Worm (Caenorhabditis elegans): Measurements from ENCODE around the gene D2023.3.

The D2023.3 gene

ce11 chrV:11769646-11770045 is 42.2 kb downstream of the D2023.3 start:
- TF ChIP-seq fos-1 (tag; optimal IDR thresholded peaks at IDR 0.05), result no peak
- no peak for TF ChIP-seq nhr-28 (tag; optimal IDR thresholded peaks at IDR 0.05)

- no peak for TF ChIP-seq elt-3 (tag; optimal IDR thresholded peaks at IDR 0.05)
- no peak for TF ChIP-seq unc-39 (tag; optimal IDR thresholded peaks at IDR 0.05)
Observed at ce11 chrV:11767028-11767427, 44.8 kb downstream of the D2023.3 start, which contains the start of gene sel-11. Gene sel-11 (plus strand): TSS chrV:11767328.

- TF ChIP-seq pha-4 (tag; optimal IDR thresholded peaks at IDR 0.05), result peak; percentile 88
- TF ChIP-seq nhr-237 (tag; optimal IDR thresholded peaks at IDR 0.05), result no peak
- TF ChIP-seq elt-2 (tag; optimal IDR thresholded peaks at IDR 0.05), result peak; percentile 61
- no peak for TF ChIP-seq sea-2 (GFP tag; optimal IDR thresholded peaks at IDR 0.05)
- TF ChIP-seq skn-1 (tag; optimal IDR thresholded peaks at IDR 0.05), result peak; percentile 20
- TF ChIP-seq ceh-16 (tag; optimal IDR thresholded peaks at IDR 0.05), result no peak
- no peak for TF ChIP-seq ZK546.5 (tag; optimal IDR thresholded peaks at IDR 0.05)
- no peak for TF ChIP-seq ceh-9 (tag; optimal IDR thresholded peaks at IDR 0.05)
- no peak for TF ChIP-seq ztf-11 (tag; optimal IDR thresholded peaks at IDR 0.05)
- TF ChIP-seq nhr-67 (tag; optimal IDR thresholded peaks at IDR 0.05), result no peak
- TF ChIP-seq nhr-12 (tag; optimal IDR thresholded peaks at IDR 0.05), result no peak
- TF ChIP-seq nhr-23 (tag; optimal IDR thresholded peaks at IDR 0.05), result peak; percentile 84
- no peak for TF ChIP-seq mdl-1 (tag; optimal IDR thresholded peaks at IDR 0.05)
- no peak for TF ChIP-seq eor-1 (tag; optimal IDR thresholded peaks at IDR 0.05)
- TF ChIP-seq snpc-4 (tag; optimal IDR thresholded peaks at IDR 0.05), result peak; percentile 89
- peak; percentile 95 for TF ChIP-seq lsy-12 (tag; optimal IDR thresholded peaks at IDR 0.05)
- TF ChIP-seq lin-15B (tag; optimal IDR thresholded peaks at IDR 0.05), result peak; percentile 83
- TF ChIP-seq aly-2 (tag; optimal IDR thresholded peaks at IDR 0.05), result peak; percentile 7
- peak; percentile 72 for TF ChIP-seq jun-1 (tag; optimal IDR thresholded peaks at IDR 0.05)
- TF ChIP-seq nhr-76 (tag; optimal IDR thresholded peaks at IDR 0.05), result no peak
- TF ChIP-seq egl-27 (tag; optimal IDR thresholded peaks at IDR 0.05), result no peak
- TF ChIP-seq egl-5 (tag; optimal IDR thresholded peaks at IDR 0.05), result peak; percentile 10
- TF ChIP-seq fkh-2 (tag; optimal IDR thresholded peaks at IDR 0.05), result no peak
- peak; percentile 53 for TF ChIP-seq pqm-1 (tag; optimal IDR thresholded peaks at IDR 0.05)
- no peak for TF ChIP-seq lin-39 (tag; optimal IDR thresholded peaks at IDR 0.05)
- TF ChIP-seq unc-39 (tag; optimal IDR thresholded peaks at IDR 0.05), result no peak
- peak; percentile 83 for TF ChIP-seq hmg-11 (tag; optimal IDR thresholded peaks at IDR 0.05)
- TF ChIP-seq ceh-28 (tag; optimal IDR thresholded peaks at IDR 0.05), result peak; percentile 86
- no peak for TF ChIP-seq mml-1 (tag; optimal IDR thresholded peaks at IDR 0.05)
- no peak for TF ChIP-seq fos-1 (tag; optimal IDR thresholded peaks at IDR 0.05)
- TF ChIP-seq nhr-11 (tag; optimal IDR thresholded peaks at IDR 0.05), result peak; percentile 14
- peak; percentile 84 for TF ChIP-seq tbx-2 (tag; optimal IDR thresholded peaks at IDR 0.05)
- no peak for TF ChIP-seq nhr-28 (tag; optimal IDR thresholded peaks at IDR 0.05)
- no peak for TF ChIP-seq nhr-77 (tag; optimal IDR thresholded peaks at IDR 0.05)
- peak; percentile 86 for TF ChIP-seq fkh-10 (GFP tag; optimal IDR thresholded peaks at IDR 0.05)
- peak; percentile 36 for TF ChIP-seq elt-1 (tag; optimal IDR thresholded peaks at IDR 0.05)
- TF ChIP-seq R02D3.7 (tag; optimal IDR thresholded peaks at IDR 0.05), result peak; percentile 97
- peak; percentile 94 for TF ChIP-seq nfya-1 (tag; optimal IDR thresholded peaks at IDR 0.05; ENCODE audit: insufficient read depth)
- TF ChIP-seq daf-12 (tag; optimal IDR thresholded peaks at IDR 0.05), result no peak
- no peak for TF ChIP-seq elt-3 (tag; optimal IDR thresholded peaks at IDR 0.05)
- TF ChIP-seq nhr-25 (tag; optimal IDR thresholded peaks at IDR 0.05), result peak; percentile 49
- no peak for TF ChIP-seq ama-1 (optimal IDR thresholded peaks at IDR 0.05)
- no peak for TF ChIP-seq unc-62 (GFP tag; optimal IDR thresholded peaks at IDR 0.05)
- no peak for TF ChIP-seq ztf-4 (tag; optimal IDR thresholded peaks at IDR 0.05)
- TF ChIP-seq zag-1 (tag; optimal IDR thresholded peaks at IDR 0.05), result no peak
- peak; percentile 82 for TF ChIP-seq nhr-43 (tag; optimal IDR thresholded peaks at IDR 0.05; ENCODE audit: poor library complexity, severe bottlenecking)
- TF ChIP-seq ceh-82 (tag; optimal IDR thresholded peaks at IDR 0.05), result peak; percentile 34
Observed at ce11 chrV:11764373-11764954, 47.4 kb downstream of the D2023.3 start, which contains the start of the genes F55A11.1 and syx-5. Gene F55A11.1 (minus strand): TSS chrV:11764385. Gene syx-5 (plus strand): TSS chrV:11764904.
